Fruit fly (Drosophila melanogaster) whole organism, prepupa: Measurements from ENCODE around the gene alt.
A peak's percentile ranks its signal among the peaks of the same experiment; 100 is the strongest.

Experiments used
- CG3919 ChIP-seq: fragments of 200-800 bp; sonication (Bioruptor generic); optimal IDR thresholded peaks from 3 replicates; lab custom pipeline; 2016; ENCODE audit warnings: missing biosample characterization, missing genetic modification characterization
- CG6163 ChIP-seq: fragments of 200-800 bp; sonication (Bioruptor generic); IDR thresholded peaks from 3 replicates; pipeline ENCODE4 v1.3.6; 2022; ENCODE audit warnings: missing biosample characterization, missing genetic modification characterization
- CG6854 ChIP-seq: fragments of 200-800 bp; sonication (Bioruptor generic); optimal IDR thresholded peaks from 2 replicates; lab custom pipeline; 2017; ENCODE audit warnings: missing biosample characterization, mild to moderate bottlenecking, missing genetic modification characterization
- Hr39 ChIP-seq: fragments of 200-800 bp; sonication (Bioruptor generic); optimal IDR thresholded peaks from 2 replicates; lab custom pipeline; 2016; ENCODE audit warnings: missing biosample characterization, missing genetic modification characterization
- dac ChIP-seq: fragments of 200-800 bp; sonication (Bioruptor generic); optimal IDR thresholded peaks from 2 replicates; lab custom pipeline; 2017; ENCODE audit warnings: missing biosample characterization, mild to moderate bottlenecking, missing genetic modification characterization

dm6 chr3R:17716858-17717596 is 34.7 kb upstream of the alt start:
- TF ChIP-seq CG6163 (GFP tag; lab: Robert Waterston, UW) (no peak), Hr39 (GFP tag; lab: Kevin White, UChicago) (no peak), CG3919 (peak; percentile 42), CG6854 (GFP tag; lab: Kevin White, UChicago) (peak; percentile 59), dac (GFP tag; lab: Kevin White, UChicago) (no peak)
